Worm (Caenorhabditis elegans) whole organism, early embryonic: ENCODE measurements around the gene glb-14.

Experiments used
- ama-1 ChIP-seq: fragments of 150-350 bp; optimal IDR thresholded peaks from 2 replicates; lab custom pipeline; 2014
- hmbx-1 ChIP-seq: sonication (generic microtip); optimal IDR thresholded peaks from 2 replicates; lab custom pipeline; 2016; ENCODE audit warnings: mild to moderate bottlenecking, missing genetic modification characterization, missing compliant biosample characterization
- scrt-1 ChIP-seq: fragments of 200-800 bp; sonication (Bioruptor generic); IDR thresholded peaks from 2 replicates; pipeline ENCODE4 v1.3.6; 2022; ENCODE audit warnings: missing genetic modification characterization, missing compliant biosample characterization

- TF ChIP-seq ama-1 (lab: Kevin White, UChicago) (no peak), hmbx-1 (no peak), scrt-1 (GFP tag; lab: Robert Waterston, UW) (no peak)
Observed at ce11 chrV:15543252-15543651, 1.5 kb downstream of the glb-14 start.
